Worm (Caenorhabditis elegans): Measurements from ENCODE around the gene K01G5.8.

The K01G5.8 gene

ce11 chrIII:10739455-10739854 lies 1.1 kb downstream of the K01G5.8 start, which contains the start of gene smap-1:
Gene smap-1, minus strand, starts transcription at chrIII:10739792.
- no peak for TF ChIP-seq unc-62 (GFP tag; optimal IDR thresholded peaks at IDR 0.05)

- no peak for TF ChIP-seq unc-62 (GFP tag; optimal IDR thresholded peaks at IDR 0.05)
Observed at ce11 chrIII:10738081-10738480, 2.5 kb downstream of the K01G5.8 start.

ce11 chrIII:10736322-10736985 lies 4.1 kb downstream of the K01G5.8 start:
- no peak for TF ChIP-seq unc-62 (GFP tag; optimal IDR thresholded peaks at IDR 0.05)

ce11 chrIII:10734511-10735233 lies 5.9 kb downstream of the K01G5.8 start:
- TF ChIP-seq unc-62 (GFP tag; optimal IDR thresholded peaks at IDR 0.05), result no peak

- TF ChIP-seq unc-62 (GFP tag; optimal IDR thresholded peaks at IDR 0.05), result no peak
Observed at ce11 chrIII:10733300-10733699, 7.3 kb downstream of the K01G5.8 start.

- no peak for TF ChIP-seq unc-62 (GFP tag; optimal IDR thresholded peaks at IDR 0.05)
Observed at ce11 chrIII:10730510-10730909, 10.1 kb downstream of the K01G5.8 start, which contains the start of gene tat-3. Gene tat-3, minus strand, starts transcription at chrIII:10730705.

ce11 chrIII:10721056-10721455 lies 19.5 kb downstream of the K01G5.8 start:
- TF ChIP-seq unc-62 (GFP tag; optimal IDR thresholded peaks at IDR 0.05), result no peak

- no peak for TF ChIP-seq unc-62 (GFP tag; optimal IDR thresholded peaks at IDR 0.05)
Observed at ce11 chrIII:10720170-10720569, 20.4 kb downstream of the K01G5.8 start.

ce11 chrIII:10719057-10719456 lies 21.5 kb downstream of the K01G5.8 start:
- no peak for TF ChIP-seq unc-62 (GFP tag; optimal IDR thresholded peaks at IDR 0.05)

ce11 chrIII:10718078-10718477 lies 22.5 kb downstream of the K01G5.8 start:
- no peak for TF ChIP-seq unc-62 (GFP tag; optimal IDR thresholded peaks at IDR 0.05)

- no peak for TF ChIP-seq unc-62 (GFP tag; optimal IDR thresholded peaks at IDR 0.05)
Observed at ce11 chrIII:10717479-10717878, 23.1 kb downstream of the K01G5.8 start.

- TF ChIP-seq unc-62 (GFP tag; optimal IDR thresholded peaks at IDR 0.05), result no peak
Observed at ce11 chrIII:10716091-10716490, 24.5 kb downstream of the K01G5.8 start, which contains the start of gene W09D10.4. Gene W09D10.4, minus strand, starts transcription at chrIII:10716191.

ce11 chrIII:10714541-10714940 lies 26.0 kb downstream of the K01G5.8 start:
- no peak for TF ChIP-seq unc-62 (GFP tag; optimal IDR thresholded peaks at IDR 0.05)

- no peak for TF ChIP-seq unc-62 (GFP tag; optimal IDR thresholded peaks at IDR 0.05)
Observed at ce11 chrIII:10711192-10711673, 29.3 kb downstream of the K01G5.8 start, which contains the start of gene W09D10.5. Gene W09D10.5, minus strand, starts transcription at chrIII:10711536.

ce11 chrIII:10709676-10710075 lies 30.9 kb downstream of the K01G5.8 start:
- no peak for TF ChIP-seq unc-62 (GFP tag; optimal IDR thresholded peaks at IDR 0.05)

ce11 chrIII:10708484-10708883 lies 32.1 kb downstream of the K01G5.8 start:
- TF ChIP-seq unc-62 (GFP tag; optimal IDR thresholded peaks at IDR 0.05), result no peak

- TF ChIP-seq unc-62 (GFP tag; optimal IDR thresholded peaks at IDR 0.05), result no peak
Observed at ce11 chrIII:10707461-10707860, 33.1 kb downstream of the K01G5.8 start, which contains the start of gene mrpl-12. Gene mrpl-12, plus strand, starts transcription at chrIII:10707761.
